In genomic region chrIII:1951388-1951787, ce11 we compare ENCODE assay signal across 6 worm cellular contexts.
TF ChIP-seq lines count a peak whose summit lies in the region.

Gene F53A3.7, plus strand, starts transcription at chrIII:1951526.

TF ChIP-seq in whole organism, L1 larva, 84 proteins besides CTCF, POLR2A, EP300 and RAD21 (continues in another document):
- TF ChIP-seq dsc-1 (tag; optimal IDR thresholded peaks at IDR 0.05; lab: Kevin White, UChicago) (no peak), nhr-20 (tag; optimal IDR thresholded peaks at IDR 0.05; lab: Kevin White, UChicago) (no peak), ceh-63 (GFP tag; optimal IDR thresholded peaks at IDR 0.05; lab: Kevin White, UChicago) (no peak), zag-1 (tag; optimal IDR thresholded peaks at IDR 0.05; lab: Kevin White, UChicago) (no peak), rnt-1 (tag; optimal IDR thresholded peaks at IDR 0.05; lab: Kevin White, UChicago) (no peak), fos-1 (tag; optimal IDR thresholded peaks at IDR 0.05; lab: Kevin White, UChicago) (no peak), tbx-2 (tag; optimal IDR thresholded peaks at IDR 0.05; lab: Kevin White, UChicago) (no peak), unc-130 (tag; optimal IDR thresholded peaks at IDR 0.05; lab: Kevin White, UChicago) (no peak), hlh-17 (GFP tag; optimal IDR thresholded peaks at IDR 0.05; lab: Kevin White, UChicago; ENCODE audit: borderline replicate concordance) (no peak), elt-3 (tag; optimal IDR thresholded peaks at IDR 0.05; lab: Kevin White, UChicago) (no peak), lin-39 (tag; optimal IDR thresholded peaks at IDR 0.05; lab: Kevin White, UChicago) (no peak), mep-1 (tag; optimal IDR thresholded peaks at IDR 0.05; lab: Kevin White, UChicago) (no peak), lin-13 (GFP tag; optimal IDR thresholded peaks at IDR 0.05; lab: Kevin White, UChicago) (no peak), ceh-88 (GFP tag; IDR thresholded peaks at IDR 0.05; lab: Robert Waterston, UW) (no peak), unc-98 (GFP tag; IDR thresholded peaks at IDR 0.05; lab: Robert Waterston, UW) (no peak), lsy-2 (tag; optimal IDR thresholded peaks at IDR 0.05; lab: Kevin White, UChicago) (peak in 1 of 2 experiments; percentile 42)

TF ChIP-seq in whole organism, L2 larva, 48 proteins besides CTCF, POLR2A, EP300 and RAD21:
- TF ChIP-seq peb-1 (tag; optimal IDR thresholded peaks at IDR 0.05; lab: Kevin White, UChicago) (no peak), ama-1 (optimal IDR thresholded peaks at IDR 0.05; lab: Kevin White, UChicago) (peak; percentile 15), skn-1 (tag; optimal IDR thresholded peaks at IDR 0.05; lab: Kevin White, UChicago) (no peak), sem-4 (tag; optimal IDR thresholded peaks at IDR 0.05; lab: Kevin White, UChicago) (peak; percentile 13), ceh-82 (tag; optimal IDR thresholded peaks at IDR 0.05; lab: Kevin White, UChicago) (no peak), lsy-2 (tag; optimal IDR thresholded peaks at IDR 0.05; lab: Kevin White, UChicago) (peak; percentile 23 to 31)

TF ChIP-seq in whole organism, L3 larva, 47 proteins besides CTCF, POLR2A, EP300 and RAD21:
- TF ChIP-seq nhr-23 (tag; optimal IDR thresholded peaks at IDR 0.05; lab: Kevin White, UChicago) (no peak), egl-5 (tag; optimal IDR thresholded peaks at IDR 0.05; lab: Kevin White, UChicago) (no peak), ama-1 (optimal IDR thresholded peaks at IDR 0.05; lab: Kevin White, UChicago) (peak; percentile 23), elt-2 (tag; optimal IDR thresholded peaks at IDR 0.05; lab: Kevin White, UChicago) (peak; percentile 7), aly-2 (tag; optimal IDR thresholded peaks at IDR 0.05; lab: Kevin White, UChicago) (no peak)
TF ChIP-seq in whole organism, L3 larva: peak in this region for 2.

TF ChIP-seq in whole organism, L4 larva, 104 proteins besides CTCF, POLR2A, EP300 and RAD21 (continues in another document):
- no peak for TF ChIP-seq zip-2 (tag; optimal IDR thresholded peaks at IDR 0.05; lab: Kevin White, UChicago)
- peak; percentile 9 for TF ChIP-seq dve-1 (tag; optimal IDR thresholded peaks at IDR 0.05; lab: Kevin White, UChicago; ENCODE audit: insufficient read depth)
- no peak for TF ChIP-seq spr-1 (tag; optimal IDR thresholded peaks at IDR 0.05; lab: Kevin White, UChicago)
- no peak for TF ChIP-seq lin-39 (tag; optimal IDR thresholded peaks at IDR 0.05; lab: Kevin White, UChicago)
- no peak for TF ChIP-seq daf-8 (GFP tag; IDR thresholded peaks at IDR 0.05; lab: Robert Waterston, UW)
- TF ChIP-seq mep-1 (tag; optimal IDR thresholded peaks at IDR 0.05; lab: Kevin White, UChicago): peak; percentile 19
- TF ChIP-seq nhr-41 (GFP tag; IDR thresholded peaks at IDR 0.05; lab: Robert Waterston, UW): 0 out of 2 replicates have a peak, but pooled peaks have one; percentile 11
- no peak for TF ChIP-seq mdt-29 (GFP tag; IDR thresholded peaks at IDR 0.05; lab: Robert Waterston, UW)
- peak; percentile 42 for TF ChIP-seq unc-130 (GFP tag; optimal IDR thresholded peaks at IDR 0.05; lab: Kevin White, UChicago)
- TF ChIP-seq F44E2.7 (GFP tag; IDR thresholded peaks at IDR 0.05; lab: Robert Waterston, UW): no peak
- TF ChIP-seq lin-38 (GFP tag; IDR thresholded peaks at IDR 0.05; lab: Robert Waterston, UW): peak; percentile 67
- TF ChIP-seq ceh-44 (GFP tag; IDR thresholded peaks at IDR 0.05; lab: Robert Waterston, UW): no peak
- peak; percentile 25 for TF ChIP-seq nhr-102 (tag; optimal IDR thresholded peaks at IDR 0.05; lab: Kevin White, UChicago)
- no peak for TF ChIP-seq nhr-11 (tag; optimal IDR thresholded peaks at IDR 0.05; lab: Kevin White, UChicago)
- TF ChIP-seq ZK337.2 (GFP tag; IDR thresholded peaks at IDR 0.05; lab: Robert Waterston, UW): no peak
- TF ChIP-seq jun-1 (tag; optimal IDR thresholded peaks at IDR 0.05; lab: Kevin White, UChicago): no peak
- TF ChIP-seq mes-2 (tag; optimal IDR thresholded peaks at IDR 0.05; lab: Kevin White, UChicago; ENCODE audit: poor library complexity, severe bottlenecking): peak; percentile 6
- TF ChIP-seq snpc-1.2 (GFP tag; IDR thresholded peaks at IDR 0.05; lab: Robert Waterston, UW): peak; percentile 39; the same call in 1 of the 2 replicates
- no peak for TF ChIP-seq nhr-48 (tag; optimal IDR thresholded peaks at IDR 0.05; lab: Kevin White, UChicago)
- no peak for TF ChIP-seq mdl-1 (tag; optimal IDR thresholded peaks at IDR 0.05; lab: Kevin White, UChicago)
- 0 out of 2 replicates have a peak, but pooled peaks have one; percentile 49 for TF ChIP-seq pha-4 (GFP tag; IDR thresholded peaks at IDR 0.05; lab: Robert Waterston, UW)
- no peak for TF ChIP-seq pha-4 (tag; optimal IDR thresholded peaks at IDR 0.05; lab: Kevin White, UChicago)

TF ChIP-seq in whole organism, early embryonic, 17 proteins besides CTCF, POLR2A, EP300 and RAD21:
- no peak for TF ChIP-seq scrt-1 (GFP tag; IDR thresholded peaks at IDR 0.05; lab: Robert Waterston, UW)
- TF ChIP-seq ama-1 (optimal IDR thresholded peaks at IDR 0.05; lab: Kevin White, UChicago): peak; percentile 75

TF ChIP-seq in whole organism, young adult, 124 proteins besides CTCF, POLR2A, EP300 and RAD21 (continues in another document):
- no peak; the same call in 1 of the 2 replicates for TF ChIP-seq madf-8 (GFP tag; conservative IDR thresholded peaks at IDR 0.05; lab: Robert Waterston, UW)
- TF ChIP-seq rpc-1 (optimal IDR thresholded peaks at IDR 0.05; lab: Kevin White, UChicago): no peak
- no peak for TF ChIP-seq rpc-1 (tag; optimal IDR thresholded peaks at IDR 0.05; lab: Kevin White, UChicago)
- no peak for TF ChIP-seq ztf-6 (GFP tag; IDR thresholded peaks at IDR 0.05; lab: Robert Waterston, UW)
- no peak for TF ChIP-seq xnd-1 (tag; optimal IDR thresholded peaks at IDR 0.05; lab: Kevin White, UChicago)
- no peak for TF ChIP-seq let-526 (GFP tag; IDR thresholded peaks at IDR 0.05; lab: Robert Waterston, UW)
- no peak for TF ChIP-seq C17E4.6 (GFP tag; IDR thresholded peaks at IDR 0.05; lab: Robert Waterston, UW)
- TF ChIP-seq sea-2 (GFP tag; IDR thresholded peaks at IDR 0.05; lab: Robert Waterston, UW): no peak
- TF ChIP-seq ekl-4 (GFP tag; IDR thresholded peaks at IDR 0.05; lab: Robert Waterston, UW): peak; percentile 74
- peak; percentile 10 for TF ChIP-seq ceh-79 (tag; optimal IDR thresholded peaks at IDR 0.05; lab: Kevin White, UChicago)
- no peak for TF ChIP-seq zim-3 (tag; optimal IDR thresholded peaks at IDR 0.05; lab: Kevin White, UChicago)
- TF ChIP-seq zfh-2 (GFP tag; conservative IDR thresholded peaks at IDR 0.05; lab: Robert Waterston, UW): no peak
- no peak for TF ChIP-seq Y67H2A.10 (GFP tag; conservative IDR thresholded peaks at IDR 0.05; lab: Robert Waterston, UW)
- TF ChIP-seq him-1 (tag; optimal IDR thresholded peaks at IDR 0.05; lab: Kevin White, UChicago): peak; percentile 57
- no peak for TF ChIP-seq Y95B8A.8 (GFP tag; IDR thresholded peaks at IDR 0.05; lab: Robert Waterston, UW)
- no peak for TF ChIP-seq Y53F4B.3 (GFP tag; IDR thresholded peaks at IDR 0.05; lab: Robert Waterston, UW)
- no peak for TF ChIP-seq F55B11.4 (tag; optimal IDR thresholded peaks at IDR 0.05; lab: Kevin White, UChicago; ENCODE audit: borderline replicate concordance, insufficient read depth)
- no peak for TF ChIP-seq cebp-2 (GFP tag; IDR thresholded peaks at IDR 0.05; lab: Robert Waterston, UW)
- no peak for TF ChIP-seq mxl-1 (tag; optimal IDR thresholded peaks at IDR 0.05; lab: Kevin White, UChicago)
- TF ChIP-seq F33H1.4 (GFP tag; IDR thresholded peaks at IDR 0.05; lab: Robert Waterston, UW): no peak
- TF ChIP-seq dox-1 (GFP tag; IDR thresholded peaks at IDR 0.05; lab: Robert Waterston, UW): no peak
- peak; percentile 75 for TF ChIP-seq madf-3 (GFP tag; IDR thresholded peaks at IDR 0.05; lab: Robert Waterston, UW)
- TF ChIP-seq lin-26 (GFP tag; IDR thresholded peaks at IDR 0.05; lab: Robert Waterston, UW): no peak
- TF ChIP-seq hmg-1.2 (GFP tag; IDR thresholded peaks at IDR 0.05; lab: Robert Waterston, UW): 0 out of 2 replicates have a peak, but pooled peaks have one; percentile 11
- TF ChIP-seq madf-6 (GFP tag; IDR thresholded peaks at IDR 0.05; lab: Robert Waterston, UW): peak; percentile 36; the same call in 1 of the 2 replicates
- TF ChIP-seq F23B12.7 (tag; optimal IDR thresholded peaks at IDR 0.05; lab: Kevin White, UChicago; ENCODE audit: insufficient read depth): no peak
- peak; percentile 9 for TF ChIP-seq lsl-1 (GFP tag; optimal IDR thresholded peaks at IDR 0.05; lab: Kevin White, UChicago)
- no peak for TF ChIP-seq hmg-20 (GFP tag; IDR thresholded peaks at IDR 0.05; lab: Robert Waterston, UW)
- TF ChIP-seq somi-1 (GFP tag; optimal IDR thresholded peaks at IDR 0.05; lab: Kevin White, UChicago): no peak
- TF ChIP-seq attf-5 (GFP tag; optimal IDR thresholded peaks at IDR 0.05; lab: Kevin White, UChicago): no peak
- no peak for TF ChIP-seq dpl-1 (GFP tag; optimal IDR thresholded peaks at IDR 0.05; lab: Kevin White, UChicago)
- TF ChIP-seq die-1 (tag; optimal IDR thresholded peaks at IDR 0.05; lab: Kevin White, UChicago): no peak
- TF ChIP-seq ceh-27 (GFP tag; optimal IDR thresholded peaks at IDR 0.05; lab: Kevin White, UChicago): no peak
- no peak for TF ChIP-seq efl-1 (GFP tag; optimal IDR thresholded peaks at IDR 0.05; lab: Kevin White, UChicago)
- peak; percentile 91 for TF ChIP-seq hrde-1 (tag; optimal IDR thresholded peaks at IDR 0.05; lab: Kevin White, UChicago; ENCODE audit: borderline replicate concordance)
- no peak for TF ChIP-seq mel-28 (tag; optimal IDR thresholded peaks at IDR 0.05; lab: Kevin White, UChicago; ENCODE audit: borderline replicate concordance)
- TF ChIP-seq unc-62 (GFP tag; optimal IDR thresholded peaks at IDR 0.05; lab: Kevin White, UChicago): no peak
- TF ChIP-seq F52B5.7 (tag; optimal IDR thresholded peaks at IDR 0.05; lab: Kevin White, UChicago): no peak
- no peak for TF ChIP-seq T07F8.4 (tag; optimal IDR thresholded peaks at IDR 0.05; lab: Kevin White, UChicago)
- TF ChIP-seq ccch-3 (GFP tag; optimal IDR thresholded peaks at IDR 0.05; lab: Kevin White, UChicago): no peak
- TF ChIP-seq hsf-1 (GFP tag; IDR thresholded peaks at IDR 0.05; lab: Robert Waterston, UW): peak; percentile 70; the same call in 1 of the 2 replicates
- TF ChIP-seq B0261.1 (tag; optimal IDR thresholded peaks at IDR 0.05; lab: Kevin White, UChicago): no peak
- TF ChIP-seq ztf-26 (tag; optimal IDR thresholded peaks at IDR 0.05; lab: Kevin White, UChicago): no peak
- no peak for TF ChIP-seq nfya-1 (tag; optimal IDR thresholded peaks at IDR 0.05; lab: Kevin White, UChicago; ENCODE audit: borderline replicate concordance, insufficient read depth)
- no peak for TF ChIP-seq B0035.1 (tag; optimal IDR thresholded peaks at IDR 0.05; lab: Kevin White, UChicago)
- no peak for TF ChIP-seq tbx-9 (tag; optimal IDR thresholded peaks at IDR 0.05; lab: Kevin White, UChicago; ENCODE audit: borderline replicate concordance)
- no peak for TF ChIP-seq attf-6 (GFP tag; IDR thresholded peaks at IDR 0.05; lab: Robert Waterston, UW)
